Fruit fly (Drosophila melanogaster) Kc167 (cell line): ENCODE data around the gene S6KL.

ENCODE experiments used
- Sin3A ChIP-seq: fragments of >200 bp; optimal IDR thresholded peaks from 2 replicates; lab custom pipeline; 2018; ENCODE audit warnings: missing external identifiers
- h ChIP-seq: fragments of >200 bp; optimal IDR thresholded peaks from 3 replicates; lab custom pipeline; 2018; ENCODE audit warnings: missing external identifiers
- psq ChIP-seq: fragments of >200 bp; optimal IDR thresholded peaks from 2 replicates; lab custom pipeline; 2017; ENCODE audit warnings: missing external identifiers

DNA sequence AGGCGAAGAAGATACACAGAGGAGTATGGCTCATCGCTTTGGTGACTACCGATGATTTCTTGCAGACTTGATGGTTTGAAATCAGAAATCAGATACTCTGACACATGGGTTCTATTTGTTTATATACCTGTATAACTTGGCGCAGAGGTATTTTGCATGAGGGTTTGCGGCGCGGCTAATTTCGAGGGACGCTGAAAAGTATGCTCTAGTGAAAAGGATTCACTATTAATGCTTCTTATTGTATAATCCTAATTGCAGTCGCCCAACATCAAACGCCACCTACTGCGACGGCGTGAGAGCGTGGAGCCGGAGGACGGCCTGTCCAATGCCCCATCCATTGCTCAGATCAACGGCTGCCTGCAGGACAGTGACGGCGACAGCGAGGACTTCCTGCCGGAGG, 16.8 kb downstream of the S6KL start:
- TF ChIP-seq Sin3A (lab: Kevin White, UChicago) (no peak), psq (lab: Kevin White, UChicago) (no peak), h (no peak)
